Worm (Caenorhabditis elegans): ENCODE data around the gene K07C5.13.

The K07C5.13 gene

DNA sequence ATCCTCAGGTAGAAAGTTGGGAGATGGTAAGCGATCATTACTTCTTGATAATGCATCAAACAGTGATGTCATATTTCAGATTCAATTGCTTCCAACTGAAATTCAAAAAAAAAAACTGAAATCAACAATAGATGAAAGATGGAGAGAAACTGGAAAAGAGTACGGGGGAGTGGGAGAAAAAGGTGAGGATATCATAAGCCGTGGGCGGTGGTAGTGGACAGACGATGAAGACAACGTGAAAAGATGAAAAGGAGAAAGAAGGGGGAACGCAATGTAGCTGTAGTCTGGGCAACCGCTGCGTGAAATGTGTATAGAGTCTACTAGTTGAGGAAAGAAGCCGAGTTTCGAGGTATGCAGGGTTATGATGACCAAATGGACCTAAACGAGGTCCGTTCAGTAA is 34.6 kb upstream of the K07C5.13 start, which contains the start of gene che-12:
Gene che-12, minus strand, starts transcription at position 101 of the 400 bp plus-strand sequence.
- no peak for TF ChIP-seq lin-11 (tag; optimal IDR thresholded peaks at IDR 0.05)
- no peak for TF ChIP-seq ceh-16 (tag; optimal IDR thresholded peaks at IDR 0.05)

DNA sequence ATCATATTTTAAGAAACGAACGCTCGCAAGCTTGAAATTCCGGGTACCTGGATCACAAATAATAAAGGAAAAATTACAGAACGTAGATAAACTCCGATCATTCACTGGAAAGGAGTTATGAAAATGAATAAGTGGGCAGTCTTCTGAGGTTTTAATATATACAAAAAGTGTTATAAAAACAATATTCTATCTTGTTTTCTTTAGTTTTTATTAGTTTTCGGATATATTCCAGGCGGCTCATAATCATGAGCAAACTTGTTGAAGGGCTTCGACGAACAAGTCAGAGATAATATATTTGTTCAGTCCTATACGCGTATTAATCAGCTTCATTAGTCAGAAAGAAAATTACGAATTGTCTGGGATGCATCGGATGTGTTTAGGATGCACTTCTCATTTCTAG is 27.9 kb upstream of the K07C5.13 start, which contains the start of gene gcy-6:
Gene gcy-6, minus strand, starts transcription at position 101 of the 400 bp plus-strand sequence.
- TF ChIP-seq snpc-4 (tag; optimal IDR thresholded peaks at IDR 0.05): no peak
- no peak for TF ChIP-seq elt-1 (tag; optimal IDR thresholded peaks at IDR 0.05)
- no peak for TF ChIP-seq fos-1 (tag; optimal IDR thresholded peaks at IDR 0.05)
- no peak for TF ChIP-seq Y55F3AM.14 (GFP tag; optimal IDR thresholded peaks at IDR 0.05)
- no peak for TF ChIP-seq nhr-10 (tag; optimal IDR thresholded peaks at IDR 0.05)
- TF ChIP-seq alr-1 (tag; optimal IDR thresholded peaks at IDR 0.05): no peak
- no peak for TF ChIP-seq sma-3 (GFP tag; optimal IDR thresholded peaks at IDR 0.05)
- no peak for TF ChIP-seq nhr-237 (tag; optimal IDR thresholded peaks at IDR 0.05)
- TF ChIP-seq crh-2 (tag; optimal IDR thresholded peaks at IDR 0.05): no peak
- TF ChIP-seq nhr-23 (tag; optimal IDR thresholded peaks at IDR 0.05): no peak
- TF ChIP-seq unc-39 (tag; optimal IDR thresholded peaks at IDR 0.05): no peak
- TF ChIP-seq nhr-129 (tag; optimal IDR thresholded peaks at IDR 0.05): no peak
- TF ChIP-seq mbf-1 (tag; optimal IDR thresholded peaks at IDR 0.05): no peak
- no peak for TF ChIP-seq ZK546.5 (tag; optimal IDR thresholded peaks at IDR 0.05)
- no peak for TF ChIP-seq ztf-11 (tag; optimal IDR thresholded peaks at IDR 0.05)
- TF ChIP-seq ceh-16 (tag; optimal IDR thresholded peaks at IDR 0.05): no peak
- TF ChIP-seq aly-2 (tag; optimal IDR thresholded peaks at IDR 0.05): no peak
- TF ChIP-seq peb-1 (tag; optimal IDR thresholded peaks at IDR 0.05): no peak
- no peak for TF ChIP-seq ztf-1 (GFP tag; conservative IDR thresholded peaks at IDR 0.05)

DNA sequence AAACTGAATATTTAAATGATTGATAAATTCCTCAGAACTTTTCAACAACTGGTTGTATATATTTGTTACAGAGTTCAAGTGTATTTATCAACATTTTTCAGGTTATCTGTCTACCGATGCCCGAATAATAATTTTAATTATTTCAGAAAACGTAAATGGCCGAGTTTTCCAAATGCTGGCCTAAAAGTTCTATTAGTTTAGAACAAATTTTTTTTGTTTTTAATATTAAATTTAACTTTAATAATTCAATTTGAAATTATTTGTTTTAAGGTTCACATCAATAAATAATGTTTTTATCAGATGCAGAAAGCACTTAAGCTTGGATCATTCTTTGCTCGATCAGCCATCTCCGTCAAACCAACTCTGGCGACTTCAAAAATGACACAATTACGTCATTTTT is 27.5 kb upstream of the K07C5.13 start, which contains the start of gene trx-2:
Gene trx-2, plus strand, starts transcription at position 301 of the 400 bp plus-strand sequence.
- TF ChIP-seq nhr-11 (tag; optimal IDR thresholded peaks at IDR 0.05) (no peak), gmeb-1 (tag; optimal IDR thresholded peaks at IDR 0.05) (no peak), ztf-1 (GFP tag; conservative IDR thresholded peaks at IDR 0.05) (no peak), Y55F3AM.14 (GFP tag; optimal IDR thresholded peaks at IDR 0.05) (no peak), alr-1 (tag; optimal IDR thresholded peaks at IDR 0.05) (no peak), ceh-82 (tag; optimal IDR thresholded peaks at IDR 0.05) (no peak), peb-1 (tag; optimal IDR thresholded peaks at IDR 0.05) (no peak), lin-13 (GFP tag; optimal IDR thresholded peaks at IDR 0.05) (no peak), snpc-4 (tag; optimal IDR thresholded peaks at IDR 0.05) (no peak), egl-27 (tag; optimal IDR thresholded peaks at IDR 0.05) (no peak), lsy-2 (tag; optimal IDR thresholded peaks at IDR 0.05) (no peak), ztf-11 (tag; optimal IDR thresholded peaks at IDR 0.05) (no peak), nhr-129 (tag; optimal IDR thresholded peaks at IDR 0.05) (no peak)

DNA sequence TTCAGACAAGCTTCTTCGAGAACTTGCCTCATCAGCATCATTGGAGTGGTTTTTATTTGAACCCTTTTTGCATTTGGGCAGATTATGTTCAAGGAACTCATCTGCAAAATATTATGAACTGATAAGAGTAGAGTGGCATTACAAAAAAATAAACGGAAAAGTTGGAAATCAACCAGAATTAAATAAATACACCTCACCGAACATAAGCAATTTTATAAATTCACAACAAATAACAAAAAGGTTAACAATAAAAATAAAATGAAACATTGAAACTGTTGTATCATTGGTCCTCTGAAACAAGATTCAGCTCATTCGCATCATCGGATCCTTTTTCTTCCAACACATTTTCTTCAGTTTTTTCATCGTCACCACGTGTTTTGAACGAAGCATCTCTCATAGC is 24.6 kb upstream of the K07C5.13 start, which contains the start of gene asps-1:
Gene asps-1, minus strand, starts transcription at position 101 of the 400 bp plus-strand sequence.
- TF ChIP-seq dmd-4 (tag; optimal IDR thresholded peaks at IDR 0.05): no peak
- no peak for TF ChIP-seq ztf-4 (tag; optimal IDR thresholded peaks at IDR 0.05)
- no peak for TF ChIP-seq zag-1 (tag; optimal IDR thresholded peaks at IDR 0.05)

DNA sequence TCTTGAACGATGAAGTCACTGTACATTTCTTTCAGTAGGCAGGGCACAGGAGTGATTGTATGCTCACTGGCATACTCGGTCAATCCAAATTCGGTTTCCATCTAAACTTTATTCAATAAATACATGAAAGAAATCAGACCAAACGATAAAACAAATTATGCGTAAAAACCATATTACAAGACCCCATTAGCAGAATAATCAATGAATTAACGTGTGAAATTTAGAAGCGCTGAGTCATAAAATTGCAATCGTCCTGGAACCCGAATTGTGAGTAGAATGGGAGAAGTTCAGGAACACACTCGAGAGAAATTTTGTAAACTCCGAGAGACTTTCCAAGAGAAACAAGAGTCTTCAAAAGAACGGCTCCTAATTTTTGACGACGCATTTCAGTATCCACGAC is 22.4 kb upstream of the K07C5.13 start, which contains the start of gene B0024.11:
Gene B0024.11, minus strand, starts transcription at position 101 of the 400 bp plus-strand sequence.
- no peak for TF ChIP-seq lin-13 (GFP tag; optimal IDR thresholded peaks at IDR 0.05)
- TF ChIP-seq nhr-237 (tag; optimal IDR thresholded peaks at IDR 0.05): no peak
- TF ChIP-seq unc-55 (GFP tag; optimal IDR thresholded peaks at IDR 0.05): no peak
- no peak for TF ChIP-seq R02D3.7 (tag; optimal IDR thresholded peaks at IDR 0.05)
- TF ChIP-seq unc-62 (GFP tag; optimal IDR thresholded peaks at IDR 0.05): no peak
- TF ChIP-seq peb-1 (tag; optimal IDR thresholded peaks at IDR 0.05): no peak
- no peak for TF ChIP-seq ceh-82 (tag; optimal IDR thresholded peaks at IDR 0.05)
- TF ChIP-seq dmd-4 (tag; optimal IDR thresholded peaks at IDR 0.05): no peak
- no peak for TF ChIP-seq blmp-1 (tag; optimal IDR thresholded peaks at IDR 0.05; ENCODE audit: insufficient read depth)
- TF ChIP-seq mbf-1 (tag; optimal IDR thresholded peaks at IDR 0.05): no peak
- no peak for TF ChIP-seq unc-39 (tag; optimal IDR thresholded peaks at IDR 0.05)
- TF ChIP-seq zag-1 (tag; optimal IDR thresholded peaks at IDR 0.05): no peak
